Worm (Caenorhabditis elegans) whole organism, late embryonic: ENCODE measurements around the gene F23F1.2.

Experiments
- C08G9.2 ChIP-seq: sonication (generic microtip); optimal IDR thresholded peaks from 2 replicates; lab custom pipeline; 2016; ENCODE audit warnings: mild to moderate bottlenecking, missing genetic modification characterization, moderate library complexity, missing compliant biosample characterization
- C38D4.7 ChIP-seq: fragments of 200-800 bp; sonication (Bioruptor generic); optimal IDR thresholded peaks from 2 replicates; lab custom pipeline; 2018; ENCODE audit warnings: mild to moderate bottlenecking, missing genetic modification characterization, moderate library complexity, missing compliant biosample characterization
- F13H6.1 ChIP-seq: sonication (generic microtip); optimal IDR thresholded peaks from 2 replicates; lab custom pipeline; 2016; ENCODE audit warnings: missing genetic modification characterization, missing compliant biosample characterization
- K02D7.2 ChIP-seq: sonication (generic microtip); optimal IDR thresholded peaks from 2 replicates; lab custom pipeline; 2017; ENCODE audit warnings: mild to moderate bottlenecking, missing genetic modification characterization, missing compliant biosample characterization
- K09A11.1 ChIP-seq: sonication (generic microtip); optimal IDR thresholded peaks from 2 replicates; lab custom pipeline; 2017; ENCODE audit warnings: antibody characterized with exemption, mild to moderate bottlenecking, missing genetic modification characterization, missing compliant biosample characterization; ENCODE audit not compliant: insufficient read depth
- T23F11.4 ChIP-seq: fragments of 200-800 bp; sonication (Bioruptor generic); optimal IDR thresholded peaks from 2 replicates; lab custom pipeline; 2018; ENCODE audit warnings: mild to moderate bottlenecking, missing genetic modification characterization, missing compliant biosample characterization
- ahr-1 ChIP-seq: sonication (generic microtip); optimal IDR thresholded peaks from 2 replicates; lab custom pipeline; 2016; ENCODE audit warnings: missing genetic modification characterization, missing compliant biosample characterization
- ama-1 ChIP-seq: fragments of 150-350 bp; optimal IDR thresholded peaks from 2 replicates; lab custom pipeline; 2014
- ceh-14 ChIP-seq: sonication (generic microtip); optimal IDR thresholded peaks from 2 replicates; lab custom pipeline; 2016; ENCODE audit warnings: missing genotype, missing genetic modification characterization, missing compliant biosample characterization
- ceh-18 ChIP-seq: sonication (generic microtip); optimal IDR thresholded peaks from 2 replicates; lab custom pipeline; 2016; ENCODE audit warnings: missing genetic modification characterization, missing compliant biosample characterization
- ceh-2 ChIP-seq: sonication (generic microtip); optimal IDR thresholded peaks from 2 replicates; lab custom pipeline; 2016; ENCODE audit warnings: missing genotype, missing genetic modification characterization, missing compliant biosample characterization
- ceh-22 ChIP-seq: sonication (generic microtip); optimal IDR thresholded peaks from 2 replicates; lab custom pipeline; 2017; ENCODE audit warnings: missing biosample characterization, missing genetic modification characterization
- ceh-31 ChIP-seq: sonication (generic microtip); optimal IDR thresholded peaks from 2 replicates; lab custom pipeline; 2016; ENCODE audit warnings: missing genetic modification characterization, missing compliant biosample characterization
- ceh-34 ChIP-seq: sonication (generic microtip); optimal IDR thresholded peaks from 2 replicates; lab custom pipeline; 2016; ENCODE audit warnings: mild to moderate bottlenecking, missing genetic modification characterization, missing compliant biosample characterization
- ceh-45 ChIP-seq: fragments of 200-800 bp; sonication (Bioruptor generic); IDR thresholded peaks from 2 replicates; pipeline ENCODE4 v1.3.6; 2022; ENCODE audit warnings: missing genetic modification reagents, missing genetic modification characterization, missing compliant biosample characterization
- ceh-6 ChIP-seq: fragments of 200-800 bp; sonication (Bioruptor generic); optimal IDR thresholded peaks from 2 replicates; lab custom pipeline; 2018; ENCODE audit warnings: mild to moderate bottlenecking, missing genetic modification characterization, missing compliant biosample characterization
- ceh-9 ChIP-seq: sonication (generic microtip); optimal IDR thresholded peaks from 2 replicates; lab custom pipeline; 2016; ENCODE audit warnings: mild to moderate bottlenecking, missing genetic modification characterization, inconsistent platforms, missing compliant biosample characterization
- che-1 ChIP-seq: sonication (generic microtip); optimal IDR thresholded peaks from 2 replicates; lab custom pipeline; 2016; ENCODE audit warnings: mild to moderate bottlenecking, missing genetic modification characterization, missing compliant biosample characterization
- dve-1 ChIP-seq: sonication (generic microtip); optimal IDR thresholded peaks from 2 replicates; lab custom pipeline; 2017; ENCODE audit warnings: antibody characterized with exemption, mild to moderate bottlenecking, missing genetic modification characterization, missing compliant biosample characterization
- elt-4 ChIP-seq: sonication (generic microtip); optimal IDR thresholded peaks from 2 replicates; lab custom pipeline; 2016; ENCODE audit warnings: missing genetic modification characterization, missing compliant biosample characterization
- fax-1 ChIP-seq: sonication (generic microtip); optimal IDR thresholded peaks from 2 replicates; lab custom pipeline; 2016; ENCODE audit warnings: missing genotype, missing genetic modification characterization, missing compliant biosample characterization
- fkh-10 ChIP-seq: fragments of 150-350 bp; optimal IDR thresholded peaks from 2 replicates; lab custom pipeline; 2014; ENCODE audit warnings: missing biosample characterization, missing genetic modification reagents, missing genetic modification characterization
- fkh-6 ChIP-seq: sonication (generic microtip); optimal IDR thresholded peaks from 2 replicates; lab custom pipeline; 2016; ENCODE audit warnings: missing genetic modification characterization, missing compliant biosample characterization
- gmeb-2 ChIP-seq: sonication (generic microtip); optimal IDR thresholded peaks from 2 replicates; lab custom pipeline; 2016; ENCODE audit warnings: missing genetic modification characterization, inconsistent platforms, missing compliant biosample characterization
- hlh-13 ChIP-seq: fragments of 200-800 bp; sonication (Bioruptor generic); optimal IDR thresholded peaks from 2 replicates; lab custom pipeline; 2018; ENCODE audit warnings: mild to moderate bottlenecking, missing genetic modification characterization, missing compliant biosample characterization
- hlh-30 ChIP-seq: sonication (generic microtip); optimal IDR thresholded peaks from 2 replicates; lab custom pipeline; 2017; ENCODE audit warnings: antibody characterized with exemption, missing genetic modification characterization, missing compliant biosample characterization; ENCODE audit not compliant: insufficient read depth
- hlh-8 ChIP-seq: sonication (generic microtip); optimal IDR thresholded peaks from 2 replicates; lab custom pipeline; 2016; ENCODE audit warnings: missing genotype, missing genetic modification characterization, missing compliant biosample characterization
- lin-11 ChIP-seq: fragments of 200-800 bp; sonication (Bioruptor generic); optimal IDR thresholded peaks from 2 replicates; lab custom pipeline; 2018; ENCODE audit warnings: mild to moderate bottlenecking, missing genetic modification characterization, missing compliant biosample characterization
- madf-2 ChIP-seq: sonication (generic microtip); optimal IDR thresholded peaks from 2 replicates; lab custom pipeline; 2017; ENCODE audit warnings: missing genetic modification characterization, missing compliant biosample characterization
- mec-3 ChIP-seq: sonication (generic microtip); optimal IDR thresholded peaks from 2 replicates; lab custom pipeline; 2016; ENCODE audit warnings: borderline replicate concordance, missing genetic modification characterization, missing compliant biosample characterization
- nfya-1 ChIP-seq: sonication (generic microtip); optimal IDR thresholded peaks from 2 replicates; lab custom pipeline; 2017; ENCODE audit warnings: missing genetic modification characterization, mild to moderate bottlenecking, missing compliant biosample characterization, antibody characterized with exemption, moderate library complexity
- nhr-232 ChIP-seq: sonication (generic microtip); optimal IDR thresholded peaks from 2 replicates; lab custom pipeline; 2016; ENCODE audit warnings: missing genetic modification characterization, missing compliant biosample characterization
- npax-4 ChIP-seq: sonication (generic microtip); optimal IDR thresholded peaks from 2 replicates; lab custom pipeline; 2016; ENCODE audit warnings: missing genetic modification characterization, missing compliant biosample characterization
- pag-3 ChIP-seq: sonication (generic microtip); optimal IDR thresholded peaks from 2 replicates; lab custom pipeline; 2016; ENCODE audit warnings: missing compliant biosample characterization, missing genetic modification characterization, borderline replicate concordance
- pat-9 ChIP-seq: fragments of 200-800 bp; sonication (Bioruptor generic); optimal IDR thresholded peaks from 2 replicates; lab custom pipeline; 2018; ENCODE audit warnings: mild to moderate bottlenecking, missing genetic modification characterization, moderate library complexity, missing compliant biosample characterization
- pha-2 ChIP-seq: sonication (generic microtip); optimal IDR thresholded peaks from 2 replicates; lab custom pipeline; 2017; ENCODE audit warnings: mild to moderate bottlenecking, missing genetic modification characterization, missing compliant biosample characterization
- pqm-1 ChIP-seq: sonication (generic microtip); optimal IDR thresholded peaks from 2 replicates; lab custom pipeline; 2016; ENCODE audit warnings: missing genetic modification characterization, missing compliant biosample characterization
- pros-1 ChIP-seq: fragments of 150-350 bp; optimal IDR thresholded peaks from 2 replicates; lab custom pipeline; 2014; ENCODE audit warnings: missing biosample characterization, missing genetic modification reagents, missing genetic modification characterization
- rnt-1 ChIP-seq: sonication (generic microtip); optimal IDR thresholded peaks from 2 replicates; lab custom pipeline; 2016; ENCODE audit warnings: missing genetic modification characterization, missing compliant biosample characterization
- sdc-2 ChIP-seq: sonication (generic microtip); optimal IDR thresholded peaks from 2 replicates; lab custom pipeline; 2016; ENCODE audit warnings: missing genotype, missing genetic modification characterization, missing compliant biosample characterization
- sox-2 ChIP-seq: fragments of 200-800 bp; sonication (Bioruptor generic); IDR thresholded peaks from 2 replicates; pipeline ENCODE4 v1.3.6; 2022; ENCODE audit warnings: missing genetic modification reagents, missing genetic modification characterization, missing compliant biosample characterization
- sox-4 ChIP-seq: sonication (generic microtip); optimal IDR thresholded peaks from 2 replicates; lab custom pipeline; 2017; ENCODE audit warnings: mild to moderate bottlenecking, missing genetic modification characterization, inconsistent platforms, missing compliant biosample characterization
- syd-9 ChIP-seq: sonication (generic microtip); optimal IDR thresholded peaks from 2 replicates; lab custom pipeline; 2016; ENCODE audit warnings: mild to moderate bottlenecking, missing genetic modification characterization, moderate library complexity, missing compliant biosample characterization
- tbx-2 ChIP-seq: sonication (generic microtip); optimal IDR thresholded peaks from 2 replicates; lab custom pipeline; 2016; ENCODE audit warnings: missing genetic modification characterization, missing compliant biosample characterization
- tbx-7 ChIP-seq: sonication (generic microtip); optimal IDR thresholded peaks from 2 replicates; lab custom pipeline; 2016; ENCODE audit warnings: missing genotype, missing genetic modification characterization, missing compliant biosample characterization
- ttx-3 ChIP-seq: sonication (generic microtip); optimal IDR thresholded peaks from 2 replicates; lab custom pipeline; 2016; ENCODE audit warnings: missing genetic modification reagents, missing genetic modification characterization, missing compliant biosample characterization
- unc-3 ChIP-seq, 2 experiments: fragments of 200-800 bp in 1 of 2; sonication (Bioruptor generic) in 1 of 2; sonication (generic microtip) in 1 of 2; conservative IDR thresholded peaks in 1 of 2; optimal IDR thresholded peaks in 1 of 2; 2 replicates each; pipeline versions ENCODE4 v1.3.6 to Lab custom; 2016 to 2022; ENCODE audit warnings: missing compliant biosample characterization in 2 of 2, missing genetic modification characterization in 2 of 2, missing genetic modification reagents in 1 of 2
- unc-42 ChIP-seq: sonication (generic microtip); optimal IDR thresholded peaks from 2 replicates; lab custom pipeline; 2016; ENCODE audit warnings: missing genotype, missing genetic modification characterization, missing compliant biosample characterization
- unc-86 ChIP-seq: sonication (generic microtip); optimal IDR thresholded peaks from 2 replicates; lab custom pipeline; 2016; ENCODE audit warnings: missing genetic modification characterization, missing compliant biosample characterization
- ztf-16 ChIP-seq: sonication (generic microtip); optimal IDR thresholded peaks from 2 replicates; lab custom pipeline; 2017; ENCODE audit warnings: missing genetic modification characterization, missing compliant biosample characterization

F23F1.2 gene

ce11 chrII:65484-65883 lies 31.5 kb downstream of the F23F1.2 start:
- no peak for TF ChIP-seq fkh-6 (tag; lab: Kevin White, UChicago)
- TF ChIP-seq ztf-16 (tag; lab: Kevin White, UChicago): no peak

- TF ChIP-seq K09A11.1 (no peak), ceh-22 (tag; lab: Kevin White, UChicago) (no peak), ceh-31 (tag; lab: Kevin White, UChicago) (peak; percentile 79), ceh-9 (tag; lab: Kevin White, UChicago) (no peak), ceh-34 (tag; lab: Kevin White, UChicago) (peak; percentile 63), C08G9.2 (no peak), ceh-45 (GFP tag; lab: Robert Waterston, UW) (no peak), pag-3 (tag; lab: Kevin White, UChicago) (no peak), sox-2 (GFP tag; lab: Robert Waterston, UW) (peak; percentile 67), hlh-30 (tag; lab: Kevin White, UChicago) (peak; percentile 84), lin-11 (no peak), pros-1 (tag; lab: Kevin White, UChicago) (peak; percentile 83), che-1 (tag; lab: Kevin White, UChicago) (no peak), fkh-6 (tag; lab: Kevin White, UChicago) (no peak), F13H6.1 (tag; lab: Kevin White, UChicago) (no peak), tbx-2 (tag; lab: Kevin White, UChicago) (peak; percentile 84), pqm-1 (tag; lab: Kevin White, UChicago) (peak; percentile 3), nhr-232 (tag; lab: Kevin White, UChicago) (no peak), hlh-8 (tag; lab: Kevin White, UChicago) (peak; percentile 76), ahr-1 (tag; lab: Kevin White, UChicago) (no peak), sdc-2 (tag; lab: Kevin White, UChicago) (peak; percentile 38), pha-2 (tag; lab: Kevin White, UChicago) (peak; percentile 1), ama-1 (lab: Kevin White, UChicago) (no peak), T23F11.4 (GFP tag; lab: Kevin White, UChicago) (no peak), pat-9 (no peak), gmeb-2 (tag; lab: Kevin White, UChicago) (no peak), C38D4.7 (GFP tag; lab: Kevin White, UChicago) (no peak), ztf-16 (tag; lab: Kevin White, UChicago) (no peak), unc-3 (GFP tag; conservative IDR thresholded peaks at IDR 0.05; lab: Robert Waterston, UW) (no peak), unc-3 (tag; optimal IDR thresholded peaks at IDR 0.05; lab: Kevin White, UChicago) (no peak), nfya-1 (tag; lab: Kevin White, UChicago) (peak; percentile 48), rnt-1 (peak; percentile 31), sox-4 (tag; lab: Kevin White, UChicago) (no peak), npax-4 (no peak), unc-42 (tag; lab: Kevin White, UChicago) (peak; percentile 13), hlh-13 (no peak), K02D7.2 (tag; lab: Kevin White, UChicago) (no peak), fax-1 (tag; lab: Kevin White, UChicago) (no peak), dve-1 (tag; lab: Kevin White, UChicago) (peak; percentile 31), ceh-2 (tag; lab: Kevin White, UChicago) (peak; percentile 64), syd-9 (tag; lab: Kevin White, UChicago) (peak; percentile 17), mec-3 (tag; lab: Kevin White, UChicago) (peak; percentile 28), ceh-18 (tag; lab: Kevin White, UChicago) (peak; percentile 34), fkh-10 (GFP tag; lab: Kevin White, UChicago) (no peak), madf-2 (peak; percentile 46), unc-86 (tag; lab: Kevin White, UChicago) (no peak), elt-4 (no peak), ttx-3 (tag; lab: Kevin White, UChicago) (no peak), ceh-14 (tag; lab: Kevin White, UChicago) (no peak), tbx-7 (tag; lab: Kevin White, UChicago) (peak; percentile 38), ceh-6 (no peak)
Measured at ce11 chrII:66322-66721, 32.3 kb downstream of the F23F1.2 start.
